Fruit fly (Drosophila melanogaster): ENCODE data around the gene CG9458.

The CG9458 gene

dm6 chr3R:9865854-9866396 is 46.2 kb upstream of the CG9458 start (continued):
- TF ChIP-seq Rx (GFP tag; IDR thresholded peaks at IDR 0.05) (no peak), Xrp1 (GFP tag; IDR thresholded peaks at IDR 0.05) (no peak), Scr (GFP tag; IDR thresholded peaks at IDR 0.05; ENCODE audit: partially characterized antibody) (no peak), slp2 (GFP tag; optimal IDR thresholded peaks at IDR 0.05) (no peak), bigmax (GFP tag; optimal IDR thresholded peaks at IDR 0.05) (peak; percentile 90), kni (GFP tag; optimal IDR thresholded peaks at IDR 0.05) (no peak), CG8478 (optimal IDR thresholded peaks at IDR 0.05) (peak; percentile 41), nom (GFP tag; optimal IDR thresholded peaks at IDR 0.05) (no peak), Trl (optimal IDR thresholded peaks at IDR 0.05) (peak; percentile 71 to 86), Trl (GFP tag; optimal IDR thresholded peaks at IDR 0.05) (no peak)

DNA sequence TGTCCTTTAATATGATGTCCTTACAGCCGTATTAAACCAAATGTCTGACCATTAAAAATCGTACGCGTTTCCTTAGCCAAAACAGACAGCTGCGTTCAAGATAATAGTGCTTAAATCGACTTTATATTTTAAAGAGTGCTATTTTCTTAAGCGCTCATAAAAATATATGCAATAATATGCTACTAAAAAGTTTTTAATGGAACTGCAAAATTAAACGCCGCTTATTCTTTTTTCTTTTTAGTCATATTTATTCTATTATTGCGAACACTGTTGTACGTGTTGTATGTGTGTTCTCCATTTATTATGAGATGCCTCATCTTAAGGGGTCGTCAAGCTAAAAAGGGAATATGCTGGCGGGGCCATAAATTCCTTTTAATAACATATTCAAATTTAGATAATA is 40.9 kb upstream of the CG9458 start:
- TF ChIP-seq Gug (GFP tag; IDR thresholded peaks at IDR 0.05) (no peak), crp (GFP tag; optimal IDR thresholded peaks at IDR 0.05) (no peak), Med (GFP tag) (peak; percentile 50), CG7556 (GFP tag; optimal IDR thresholded peaks at IDR 0.05) (no peak), CG6813 (GFP tag; optimal IDR thresholded peaks at IDR 0.05) (no peak), CG18599 (GFP tag; optimal IDR thresholded peaks at IDR 0.05) (peak; percentile 12), Myb (GFP tag; optimal IDR thresholded peaks at IDR 0.05) (no peak), HLH54F (GFP tag; optimal IDR thresholded peaks at IDR 0.05) (no peak), Bgb (GFP tag; IDR thresholded peaks at IDR 0.05; ENCODE audit: partially characterized antibody) (no peak), tup (GFP tag; optimal IDR thresholded peaks at IDR 0.05) (no peak), CG32532 (GFP tag; IDR thresholded peaks at IDR 0.05) (no peak), gem (tag; optimal IDR thresholded peaks at IDR 0.05) (peak; percentile 21), nerfin-1 (tag; optimal IDR thresholded peaks at IDR 0.05) (no peak), CG10321 (GFP tag; IDR thresholded peaks at IDR 0.05) (no peak), sens (GFP tag) (peak; percentile 62), CG6683 (GFP tag; optimal IDR thresholded peaks at IDR 0.05) (no peak), bbx (GFP tag; IDR thresholded peaks at IDR 0.05; ENCODE audit: partially characterized antibody) (no peak), tin (GFP tag; optimal IDR thresholded peaks at IDR 0.05) (no peak), Stat92E (GFP tag; optimal IDR thresholded peaks at IDR 0.05) (no peak), Deaf1 (tag; optimal IDR thresholded peaks at IDR 0.05) (no peak), CG13775 (GFP tag; optimal IDR thresholded peaks at IDR 0.05) (no peak), wdn (GFP tag; IDR thresholded peaks at IDR 0.05) (no peak), CG43689 (GFP tag; IDR thresholded peaks at IDR 0.05) (no peak), pb (GFP tag; optimal IDR thresholded peaks at IDR 0.05) (no peak), CG5953 (GFP tag; IDR thresholded peaks at IDR 0.05) (no peak), stwl (tag; optimal IDR thresholded peaks at IDR 0.05) (no peak), ttk (GFP tag; IDR thresholded peaks at IDR 0.05) (no peak), sisA (GFP tag; IDR thresholded peaks at IDR 0.05) (no peak), hkb (optimal IDR thresholded peaks at IDR 0.05) (no peak), hkb (GFP tag; IDR thresholded peaks at IDR 0.05) (peak; percentile 43; the same call in 1 of the 2 replicates), CG2120 (GFP tag; optimal IDR thresholded peaks at IDR 0.05) (no peak), jigr1 (GFP tag; IDR thresholded peaks at IDR 0.05) (no peak), CG11504 (tag; optimal IDR thresholded peaks at IDR 0.05) (peak; percentile 48), CG18476 (GFP tag; optimal IDR thresholded peaks at IDR 0.05) (no peak), CG13123 (GFP tag; optimal IDR thresholded peaks at IDR 0.05) (no peak), CG2712 (tag; optimal IDR thresholded peaks at IDR 0.05) (peak; percentile 1), CG9437 (GFP tag; optimal IDR thresholded peaks at IDR 0.05) (no peak), zfh2 (GFP tag; optimal IDR thresholded peaks at IDR 0.05) (no peak), CG12219 (GFP tag; optimal IDR thresholded peaks at IDR 0.05) (no peak), bsh (GFP tag; optimal IDR thresholded peaks at IDR 0.05) (no peak), Blimp-1 (GFP tag; optimal IDR thresholded peaks at IDR 0.05) (peak; percentile 31)
